Fruit fly (Drosophila melanogaster) whole organism, prepupa: ENCODE measurements around the gene spz3.
A peak's percentile ranks its signal among the peaks of the same experiment; 100 is the strongest.

Source experiments
- CG10631 ChIP-seq: fragments of 200-800 bp; sonication (Bioruptor generic); optimal IDR thresholded peaks from 2 replicates; lab custom pipeline; 2016; ENCODE audit warnings: missing biosample characterization, missing genetic modification characterization
- CG10669 ChIP-seq: fragments of 200-800 bp; sonication (Bioruptor generic); optimal IDR thresholded peaks from 3 replicates; lab custom pipeline; 2018; ENCODE audit warnings: missing biosample characterization, mild to moderate bottlenecking, missing genetic modification characterization, moderate library complexity
- CG11294 ChIP-seq: fragments of 200-800 bp; sonication (Bioruptor generic); IDR thresholded peaks from 2 replicates; pipeline ENCODE4 v1.3.6; 2022; ENCODE audit warnings: missing biosample characterization, missing genetic modification characterization
- CG11762 ChIP-seq: fragments of 200-800 bp; sonication (Bioruptor generic); optimal IDR thresholded peaks from 3 replicates; lab custom pipeline; 2016; ENCODE audit warnings: missing biosample characterization, missing genetic modification characterization; ENCODE audit not compliant: insufficient read depth
- CG15336 ChIP-seq: fragments of 200-800 bp; sonication (Bioruptor generic); IDR thresholded peaks from 2 replicates; pipeline ENCODE4 v1.3.6; 2022; ENCODE audit warnings: missing biosample characterization, missing genetic modification characterization
- CG1621 ChIP-seq: fragments of 200-800 bp; sonication (Bioruptor generic); optimal IDR thresholded peaks from 3 replicates; lab custom pipeline; 2018; ENCODE audit warnings: missing biosample characterization, mild to moderate bottlenecking, missing genetic modification characterization
- CG16779 ChIP-seq: fragments of 200-800 bp; sonication (Bioruptor generic); optimal IDR thresholded peaks from 3 replicates; lab custom pipeline; 2017; ENCODE audit warnings: missing biosample characterization, mild to moderate bottlenecking, missing genetic modification characterization
- CG3032 ChIP-seq: fragments of 200-800 bp; optimal IDR thresholded peaks from 2 replicates; lab custom pipeline; 2019; ENCODE audit warnings: missing biosample characterization, mild to moderate bottlenecking, missing genetic modification characterization, moderate library complexity
- CG31627 ChIP-seq: fragments of 200-800 bp; sonication (Bioruptor generic); optimal IDR thresholded peaks from 3 replicates; lab custom pipeline; 2016; ENCODE audit warnings: missing biosample characterization, missing genetic modification characterization
- CG32006 ChIP-seq: fragments of 200-800 bp; sonication (Bioruptor generic); optimal IDR thresholded peaks from 3 replicates; lab custom pipeline; 2017; ENCODE audit warnings: missing biosample characterization, mild to moderate bottlenecking, missing genetic modification characterization
- CG34406 ChIP-seq: fragments of 200-800 bp; sonication (Bioruptor generic); optimal IDR thresholded peaks from 3 replicates; lab custom pipeline; 2016; ENCODE audit warnings: missing biosample characterization, missing genetic modification characterization
- CG3919 ChIP-seq: fragments of 200-800 bp; sonication (Bioruptor generic); optimal IDR thresholded peaks from 3 replicates; lab custom pipeline; 2016; ENCODE audit warnings: missing biosample characterization, missing genetic modification characterization
- CG6163 ChIP-seq: fragments of 200-800 bp; sonication (Bioruptor generic); IDR thresholded peaks from 3 replicates; pipeline ENCODE4 v1.3.6; 2022; ENCODE audit warnings: missing biosample characterization, missing genetic modification characterization
- CG6276 ChIP-seq: fragments of 200-800 bp; sonication (Bioruptor generic); optimal IDR thresholded peaks from 2 replicates; lab custom pipeline; 2017; ENCODE audit warnings: missing biosample characterization, mild to moderate bottlenecking, missing genetic modification characterization
- CG6808 ChIP-seq: fragments of 200-800 bp; sonication (Bioruptor generic); optimal IDR thresholded peaks from 3 replicates; lab custom pipeline; 2017; ENCODE audit warnings: missing biosample characterization, missing genetic modification characterization, mild to moderate bottlenecking, moderate library complexity, missing genetic modification reagents
- CG7368 ChIP-seq: fragments of 200-800 bp; sonication (Bioruptor generic); optimal IDR thresholded peaks from 3 replicates; lab custom pipeline; 2016; ENCODE audit warnings: missing biosample characterization, missing genetic modification characterization
- CG8119 ChIP-seq: fragments of 200-800 bp; sonication (Bioruptor generic); IDR thresholded peaks from 3 replicates; pipeline ENCODE4 v1.3.6; 2022; ENCODE audit warnings: missing biosample characterization, missing genetic modification characterization
- CG8319 ChIP-seq: fragments of 200-800 bp; sonication (Bioruptor generic); optimal IDR thresholded peaks from 3 replicates; lab custom pipeline; 2016; ENCODE audit warnings: missing biosample characterization, missing genetic modification characterization
- CG8632 ChIP-seq: fragments of 200-800 bp; sonication (Bioruptor generic); optimal IDR thresholded peaks from 3 replicates; lab custom pipeline; 2016; ENCODE audit warnings: missing biosample characterization, missing genetic modification characterization
- CG9139 ChIP-seq: fragments of 200-800 bp; sonication (Bioruptor generic); optimal IDR thresholded peaks from 3 replicates; lab custom pipeline; 2017; ENCODE audit warnings: missing biosample characterization, mild to moderate bottlenecking, missing genetic modification characterization
- Eip75B ChIP-seq: fragments of 200-800 bp; sonication (Bioruptor generic); optimal IDR thresholded peaks from 3 replicates; lab custom pipeline; 2016; ENCODE audit warnings: missing biosample characterization, missing genetic modification characterization
- Eip78C ChIP-seq: fragments of 200-800 bp; sonication (Bioruptor generic); peaks from one replicate; lab custom pipeline; 2016; ENCODE audit warnings: missing biosample characterization, missing genetic modification characterization
- Ets21C ChIP-seq: fragments of 200-800 bp; sonication (Bioruptor generic); optimal IDR thresholded peaks from 3 replicates; lab custom pipeline; 2016; ENCODE audit warnings: missing biosample characterization, missing genetic modification characterization
- Ets96B ChIP-seq: fragments of 200-800 bp; optimal IDR thresholded peaks from 2 replicates; lab custom pipeline; 2019; ENCODE audit warnings: missing biosample characterization, mild to moderate bottlenecking, missing genetic modification characterization, moderate library complexity
- Gug ChIP-seq: fragments of 200-800 bp; sonication (Bioruptor generic); IDR thresholded peaks from 2 replicates; pipeline ENCODE4 v1.3.6; 2022; ENCODE audit warnings: missing biosample characterization, missing genetic modification characterization
- Hr38 ChIP-seq: sonication (Bioruptor generic); optimal IDR thresholded peaks from 2 replicates; lab custom pipeline; 2016; ENCODE audit warnings: missing biosample characterization, missing genetic modification characterization
- Hr39 ChIP-seq: fragments of 200-800 bp; sonication (Bioruptor generic); optimal IDR thresholded peaks from 2 replicates; lab custom pipeline; 2016; ENCODE audit warnings: missing biosample characterization, missing genetic modification characterization
- Hr4 ChIP-seq: fragments of 200-800 bp; sonication (Bioruptor generic); optimal IDR thresholded peaks from 3 replicates; lab custom pipeline; 2016; ENCODE audit warnings: missing biosample characterization, missing genetic modification characterization
- Lpt ChIP-seq: fragments of 200-800 bp; sonication (Bioruptor generic); optimal IDR thresholded peaks from 3 replicates; lab custom pipeline; 2016; ENCODE audit warnings: missing biosample characterization, missing genetic modification characterization
- Met ChIP-seq: fragments of 200-800 bp; sonication (Bioruptor generic); optimal IDR thresholded peaks from 3 replicates; lab custom pipeline; 2016; ENCODE audit warnings: missing biosample characterization, missing genetic modification characterization
- OdsH ChIP-seq: fragments of 200-800 bp; sonication (Bioruptor generic); optimal IDR thresholded peaks from 3 replicates; lab custom pipeline; 2016; ENCODE audit warnings: missing biosample characterization, missing genetic modification characterization
- Smox ChIP-seq: fragments of 200-800 bp; sonication (Bioruptor generic); optimal IDR thresholded peaks from 3 replicates; lab custom pipeline; 2016; ENCODE audit warnings: missing biosample characterization, missing genetic modification characterization
- Sox102F ChIP-seq: fragments of 200-800 bp; sonication (Bioruptor generic); optimal IDR thresholded peaks from 2 replicates; lab custom pipeline; 2016; ENCODE audit warnings: missing biosample characterization, mild to moderate bottlenecking, missing genetic modification characterization
- Sox14 ChIP-seq: fragments of 200-800 bp; sonication (Bioruptor generic); optimal IDR thresholded peaks from 3 replicates; lab custom pipeline; 2016; ENCODE audit warnings: missing biosample characterization, missing genetic modification characterization
- Sox15 ChIP-seq: fragments of 200-800 bp; sonication (Bioruptor generic); optimal IDR thresholded peaks from 3 replicates; lab custom pipeline; 2016; ENCODE audit warnings: missing biosample characterization, missing genetic modification characterization
- achi ChIP-seq: fragments of 200-800 bp; sonication (Bioruptor generic); optimal IDR thresholded peaks from 3 replicates; lab custom pipeline; 2016; ENCODE audit warnings: missing biosample characterization, missing genetic modification characterization
- acj6 ChIP-seq: fragments of 200-800 bp; sonication (Bioruptor generic); optimal IDR thresholded peaks from 3 replicates; lab custom pipeline; 2016; ENCODE audit warnings: missing biosample characterization, missing genetic modification characterization
- cyc ChIP-seq: fragments of 200-800 bp; sonication (Bioruptor generic); optimal IDR thresholded peaks from 3 replicates; lab custom pipeline; 2016; ENCODE audit warnings: missing biosample characterization, missing genetic modification characterization
- dac ChIP-seq: fragments of 200-800 bp; sonication (Bioruptor generic); optimal IDR thresholded peaks from 2 replicates; lab custom pipeline; 2017; ENCODE audit warnings: missing biosample characterization, mild to moderate bottlenecking, missing genetic modification characterization
- dsx ChIP-seq: fragments of 200-800 bp; optimal IDR thresholded peaks from 3 replicates; lab custom pipeline; 2019; ENCODE audit warnings: missing biosample characterization, mild to moderate bottlenecking, missing genetic modification characterization, moderate library complexity; ENCODE audit not compliant: poor library complexity, severe bottlenecking
- eg ChIP-seq: fragments of 200-800 bp; sonication (Bioruptor generic); IDR thresholded peaks from 3 replicates; pipeline ENCODE4 v1.3.6; 2022; ENCODE audit warnings: missing biosample characterization, missing genetic modification characterization
- fd59A ChIP-seq: fragments of 200-800 bp; sonication (Bioruptor generic); optimal IDR thresholded peaks from 2 replicates; lab custom pipeline; 2017; ENCODE audit warnings: missing biosample characterization, mild to moderate bottlenecking, missing genetic modification characterization, missing genetic modification reagents
- fd85E ChIP-seq: fragments of 200-800 bp; sonication (Bioruptor generic); optimal IDR thresholded peaks from 3 replicates; lab custom pipeline; 2016; ENCODE audit warnings: missing biosample characterization, missing genetic modification characterization
- fkh ChIP-seq: fragments of 200-800 bp; sonication (Bioruptor generic); optimal IDR thresholded peaks from 3 replicates; lab custom pipeline; 2017; ENCODE audit warnings: missing biosample characterization, mild to moderate bottlenecking, missing genetic modification characterization, moderate library complexity
- lz ChIP-seq: fragments of 200-800 bp; sonication (Bioruptor generic); optimal IDR thresholded peaks from 3 replicates; lab custom pipeline; 2016; ENCODE audit warnings: missing biosample characterization, missing genetic modification characterization
- net ChIP-seq: fragments of 200-800 bp; sonication (Bioruptor generic); optimal IDR thresholded peaks from 3 replicates; lab custom pipeline; 2016; ENCODE audit warnings: missing biosample characterization, missing genetic modification characterization
- pdm3 ChIP-seq: fragments of 200-800 bp; sonication (Bioruptor generic); optimal IDR thresholded peaks from 3 replicates; lab custom pipeline; 2016; ENCODE audit warnings: missing biosample characterization, missing genetic modification characterization
- salr ChIP-seq, 2 experiments: fragments of 200-800 bp; sonication (Bioruptor generic); optimal IDR thresholded peaks; 3 replicates each; lab custom pipeline; 2016 to 2018; ENCODE audit warnings: missing biosample characterization in 2 of 2, missing genetic modification characterization in 2 of 2, mild to moderate bottlenecking in 1 of 2
- spab ChIP-seq: fragments of 200-800 bp; sonication (Bioruptor generic); optimal IDR thresholded peaks from 2 replicates; lab custom pipeline; 2017; ENCODE audit warnings: missing biosample characterization, mild to moderate bottlenecking, missing genetic modification characterization, missing genetic modification reagents
- ss ChIP-seq, 2 experiments: fragments of 200-800 bp; sonication (Bioruptor generic); optimal IDR thresholded peaks; 2 replicates in 1 of 2; 3 replicates in 1 of 2; lab custom pipeline; 2017 to 2018; ENCODE audit warnings: mild to moderate bottlenecking in 2 of 2, missing biosample characterization in 2 of 2, missing genetic modification characterization in 2 of 2, moderate library complexity in 1 of 2
- svp ChIP-seq: fragments of 200-800 bp; sonication (Bioruptor generic); peaks from one replicate; lab custom pipeline; 2016; ENCODE audit warnings: missing biosample characterization, missing genetic modification characterization
- topi ChIP-seq: fragments of 200-800 bp; sonication (Bioruptor generic); optimal IDR thresholded peaks from 3 replicates; lab custom pipeline; 2016; ENCODE audit warnings: missing biosample characterization, missing genetic modification characterization
- vri ChIP-seq: fragments of 200-800 bp; sonication (Bioruptor generic); optimal IDR thresholded peaks from 3 replicates; lab custom pipeline; 2016; ENCODE audit warnings: missing biosample characterization, mild to moderate bottlenecking, missing genetic modification characterization

The spz3 gene

dm6 chr2L:7828231-7828630 lies 51.1 kb downstream of the spz3 start:
- TF ChIP-seq CG3919 (GFP tag; lab: Kevin White, UChicago) (no peak), topi (peak; percentile 36), CG31627 (GFP tag; lab: Kevin White, UChicago) (no peak), Eip78C (GFP tag; lab: Kevin White, UChicago) (peak; percentile 77), Hr39 (GFP tag; lab: Kevin White, UChicago) (no peak), fkh (GFP tag; lab: Kevin White, UChicago) (peak; percentile 88), pdm3 (GFP tag; lab: Kevin White, UChicago) (no peak), Hr38 (GFP tag; lab: Kevin White, UChicago) (no peak), CG3032 (tag; lab: Kevin White, UChicago) (peak; percentile 41), CG1621 (tag; lab: Kevin White, UChicago) (peak; percentile 8), eg (GFP tag; lab: Robert Waterston, UW) (peak; percentile 66), Sox14 (peak; percentile 53), dac (GFP tag; lab: Kevin White, UChicago) (no peak), Sox15 (GFP tag; lab: Kevin White, UChicago) (no peak), Ets21C (GFP tag; lab: Kevin White, UChicago) (no peak), CG10669 (GFP tag; lab: Kevin White, UChicago) (no peak), CG9139 (GFP tag; lab: Kevin White, UChicago) (peak; percentile 30), acj6 (GFP tag; lab: Kevin White, UChicago) (no peak), salr (GFP tag; optimal IDR thresholded peaks at IDR 0.05; lab: Kevin White, UChicago) (peak; percentile 20 to 23), net (GFP tag; lab: Kevin White, UChicago) (peak; percentile 26), CG8632 (GFP tag; lab: Kevin White, UChicago) (no peak), lz (GFP tag; lab: Kevin White, UChicago) (no peak), OdsH (GFP tag; lab: Kevin White, UChicago) (no peak), Lpt (GFP tag; lab: Kevin White, UChicago) (peak; percentile 31), CG34406 (peak; percentile 32), CG7368 (no peak), svp (GFP tag; lab: Kevin White, UChicago) (peak; percentile 76), CG11762 (GFP tag; lab: Kevin White, UChicago) (no peak), ss (GFP tag; optimal IDR thresholded peaks at IDR 0.05; lab: Kevin White, UChicago) (peak; percentile 39 to 59), CG16779 (peak; percentile 25), CG15336 (GFP tag; lab: Robert Waterston, UW) (peak; percentile 53; the same call in 1 of the 2 replicates), CG32006 (peak; percentile 40), CG6163 (GFP tag; lab: Robert Waterston, UW) (peak; percentile 76), fd59A (GFP tag; lab: Kevin White, UChicago) (no peak), Sox102F (no peak), fd85E (GFP tag; lab: Kevin White, UChicago) (no peak), Met (GFP tag; lab: Kevin White, UChicago) (peak; percentile 28), Smox (no peak), Eip75B (GFP tag; lab: Kevin White, UChicago) (peak; percentile 37), CG11294 (GFP tag; lab: Robert Waterston, UW) (no peak), Ets96B (tag; lab: Kevin White, UChicago) (peak; percentile 8), CG6276 (GFP tag; lab: Kevin White, UChicago) (peak; percentile 2), vri (peak; percentile 83), CG6808 (GFP tag; lab: Kevin White, UChicago) (peak; percentile 41), CG8319 (GFP tag; lab: Kevin White, UChicago) (no peak), Gug (peak; percentile 30; the same call in 1 of the 2 replicates), CG10631 (GFP tag; lab: Kevin White, UChicago) (no peak), CG8119 (GFP tag; lab: Robert Waterston, UW) (peak; percentile 29; the same call in 1 of the 3 replicates), spab (GFP tag; lab: Kevin White, UChicago) (no peak), achi (GFP tag; lab: Kevin White, UChicago) (no peak), dsx (GFP tag; lab: Kevin White, UChicago) (peak; percentile 25), Hr4 (GFP tag; lab: Kevin White, UChicago) (no peak), cyc (GFP tag; lab: Kevin White, UChicago) (no peak)
